Worm (Caenorhabditis elegans) whole organism, young adult: Measurements from ENCODE around the gene cyp-43A1.

Source experiments
- B0019.2 ChIP-seq: fragments of 200-800 bp; sonication (Bioruptor generic); conservative IDR thresholded peaks from 2 replicates; pipeline ENCODE4 v1.3.6; 2022; ENCODE audit warnings: missing genetic modification reagents, missing genetic modification characterization, missing compliant biosample characterization
- B0261.1 ChIP-seq: sonication (generic microtip); optimal IDR thresholded peaks from 2 replicates; lab custom pipeline; 2016; ENCODE audit warnings: mild to moderate bottlenecking, missing genetic modification characterization, moderate library complexity, missing compliant biosample characterization
- F39B2.1 ChIP-seq: fragments of 200-800 bp; sonication (Bioruptor generic); IDR thresholded peaks from 2 replicates; pipeline ENCODE4 v1.3.6; 2022; ENCODE audit warnings: missing genetic modification reagents, missing genetic modification characterization, missing compliant biosample characterization
- F52B5.7 ChIP-seq: sonication (generic microtip); optimal IDR thresholded peaks from 2 replicates; lab custom pipeline; 2016; ENCODE audit warnings: mild to moderate bottlenecking, missing genetic modification characterization, missing compliant biosample characterization
- F55B11.4 ChIP-seq: sonication (generic microtip); optimal IDR thresholded peaks from 2 replicates; lab custom pipeline; 2016; ENCODE audit warnings: missing compliant biosample characterization, missing genetic modification characterization, borderline replicate concordance; ENCODE audit not compliant: insufficient read depth
- K12H6.12 ChIP-seq: fragments of 200-800 bp; sonication (Bioruptor generic); optimal IDR thresholded peaks from 2 replicates; lab custom pipeline; 2018; ENCODE audit warnings: mild to moderate bottlenecking, missing genetic modification characterization, missing compliant biosample characterization
- T26A5.8 ChIP-seq: sonication (generic microtip); optimal IDR thresholded peaks from 2 replicates; lab custom pipeline; 2016; ENCODE audit warnings: missing genetic modification characterization, missing compliant biosample characterization
- aptf-2 ChIP-seq: fragments of 200-800 bp; sonication (Bioruptor generic); conservative IDR thresholded peaks from 2 replicates; pipeline ENCODE4 v1.3.6; 2022; ENCODE audit warnings: missing genetic modification reagents, missing genetic modification characterization, missing compliant biosample characterization
- aptf-3 ChIP-seq: fragments of 200-800 bp; sonication (Bioruptor generic); IDR thresholded peaks from 2 replicates; pipeline ENCODE4 v1.3.6; 2022; ENCODE audit warnings: missing genetic modification characterization, missing compliant biosample characterization
- attf-6 ChIP-seq: fragments of 200-800 bp; sonication (Bioruptor generic); IDR thresholded peaks from 2 replicates; pipeline ENCODE4 v1.3.6; 2022; ENCODE audit warnings: missing genetic modification reagents, missing genetic modification characterization, missing compliant biosample characterization
- cebp-1 ChIP-seq, 2 experiments: fragments of 200-800 bp in 1 of 2; sonication (Bioruptor generic) in 1 of 2; sonication (generic microtip) in 1 of 2; IDR thresholded peaks in 1 of 2; optimal IDR thresholded peaks in 1 of 2; 2 replicates each; pipeline versions ENCODE4 v1.3.6 to Lab custom; 2017 to 2022; ENCODE audit warnings: missing compliant biosample characterization in 2 of 2, missing genetic modification characterization in 2 of 2, mild to moderate bottlenecking in 1 of 2, missing genetic modification reagents in 1 of 2, moderate library complexity in 1 of 2
- ceh-100 ChIP-seq: fragments of 200-800 bp; sonication (Bioruptor generic); IDR thresholded peaks from 2 replicates; pipeline ENCODE4 v1.3.6; 2022; ENCODE audit warnings: missing genetic modification reagents, missing genetic modification characterization, missing compliant biosample characterization
- ceh-58 ChIP-seq: fragments of 200-800 bp; sonication (Bioruptor generic); IDR thresholded peaks from 2 replicates; pipeline ENCODE4 v1.3.6; 2022; ENCODE audit warnings: missing genetic modification characterization, missing compliant biosample characterization
- ceh-79 ChIP-seq: sonication (generic microtip); optimal IDR thresholded peaks from 2 replicates; lab custom pipeline; 2017; ENCODE audit warnings: mild to moderate bottlenecking, missing genetic modification characterization, missing compliant biosample characterization
- dox-1 ChIP-seq: fragments of 200-800 bp; sonication (Bioruptor generic); IDR thresholded peaks from 2 replicates; pipeline ENCODE4 v1.3.6; 2022; ENCODE audit warnings: missing genetic modification reagents, missing genetic modification characterization, missing compliant biosample characterization
- dpl-1 ChIP-seq: fragments of 150-350 bp; optimal IDR thresholded peaks from 2 replicates; lab custom pipeline; 2014; ENCODE audit warnings: missing biosample characterization, missing genetic modification reagents, missing genetic modification characterization
- egl-44 ChIP-seq: fragments of 200-800 bp; sonication (Bioruptor generic); IDR thresholded peaks from 2 replicates; pipeline ENCODE4 v1.3.6; 2022; ENCODE audit warnings: missing genetic modification reagents, missing genetic modification characterization, missing compliant biosample characterization
- him-1 ChIP-seq: sonication (generic microtip); optimal IDR thresholded peaks from 2 replicates; lab custom pipeline; 2016; ENCODE audit warnings: missing genotype, missing genetic modification reagents, missing genetic modification characterization, missing compliant biosample characterization
- hmg-20 ChIP-seq: fragments of 200-800 bp; sonication (Bioruptor generic); IDR thresholded peaks from 2 replicates; pipeline ENCODE4 v1.3.6; 2022; ENCODE audit warnings: missing genetic modification reagents, missing genetic modification characterization, missing compliant biosample characterization
- hrde-1 ChIP-seq: sonication (generic microtip); optimal IDR thresholded peaks from 2 replicates; lab custom pipeline; 2016; ENCODE audit warnings: missing genetic modification characterization, mild to moderate bottlenecking, missing compliant biosample characterization, moderate library complexity, missing genotype, missing genetic modification reagents, borderline replicate concordance
- let-526 ChIP-seq: fragments of 200-800 bp; sonication (Bioruptor generic); IDR thresholded peaks from 2 replicates; pipeline ENCODE4 v1.3.6; 2022; ENCODE audit warnings: missing genetic modification reagents, missing genetic modification characterization, missing compliant biosample characterization
- lin-35 ChIP-seq, 3 experiments: fragments of 150-350 bp in 2 of 3; sonication (generic microtip) in 1 of 3; optimal IDR thresholded peaks; 2 replicates each; lab custom pipeline; 2014 to 2018; ENCODE audit warnings: missing biosample characterization in 3 of 3, missing genetic modification characterization in 3 of 3, missing genetic modification reagents in 3 of 3
- lin-40 ChIP-seq: sonication (generic microtip); optimal IDR thresholded peaks from 2 replicates; lab custom pipeline; 2016; ENCODE audit warnings: missing genetic modification characterization, mild to moderate bottlenecking, missing compliant biosample characterization, missing genotype, missing genetic modification reagents
- lsl-1 ChIP-seq: fragments of 200-800 bp; sonication (Bioruptor generic); optimal IDR thresholded peaks from 2 replicates; lab custom pipeline; 2018; ENCODE audit warnings: mild to moderate bottlenecking, missing genetic modification characterization, moderate library complexity, missing compliant biosample characterization
- lsy-27 ChIP-seq: sonication (generic microtip); optimal IDR thresholded peaks from 2 replicates; lab custom pipeline; 2017; ENCODE audit warnings: missing genetic modification characterization, mild to moderate bottlenecking, missing compliant biosample characterization, antibody characterized with exemption, missing genotype, borderline replicate concordance; ENCODE audit not compliant: insufficient read depth
- madf-6 ChIP-seq: fragments of 200-800 bp; sonication (Bioruptor generic); IDR thresholded peaks from 2 replicates; pipeline ENCODE4 v1.3.6; 2022; ENCODE audit warnings: missing genetic modification reagents, missing genetic modification characterization, missing compliant biosample characterization
- nhr-80 ChIP-seq: sonication (generic microtip); optimal IDR thresholded peaks from 2 replicates; lab custom pipeline; 2016; ENCODE audit warnings: missing genetic modification characterization, missing compliant biosample characterization
- pbrm-1 ChIP-seq: fragments of 200-800 bp; sonication (Bioruptor generic); IDR thresholded peaks from 2 replicates; pipeline ENCODE4 v1.3.6; 2022; ENCODE audit warnings: missing genetic modification reagents, missing genetic modification characterization, missing compliant biosample characterization
- sdz-38 ChIP-seq: sonication (generic microtip); optimal IDR thresholded peaks from 2 replicates; lab custom pipeline; 2016; ENCODE audit warnings: missing genotype, missing genetic modification characterization, missing compliant biosample characterization
- snpc-4 ChIP-seq, 5 experiments: fragments of 150-350 bp in 1 of 5; sonication (generic microtip) in 4 of 5; optimal IDR thresholded peaks; 2 replicates each; lab custom pipeline; 2014 to 2018; ENCODE audit warnings: missing genetic modification characterization in 5 of 5, missing biosample characterization in 3 of 5, antibody characterized with exemption in 2 of 5, mild to moderate bottlenecking in 2 of 5, missing compliant biosample characterization in 2 of 5, missing genotype in 2 of 5, moderate library complexity in 2 of 5, missing genetic modification reagents in 1 of 5
- unc-62 ChIP-seq: fragments of 150-350 bp; optimal IDR thresholded peaks from 2 replicates; lab custom pipeline; 2014; ENCODE audit warnings: missing biosample characterization, missing genetic modification reagents, missing genetic modification characterization

Gene cyp-43A1

ce11 chrX:5714077-5714675 is at the start of gene cyp-43A1:
Gene cyp-43A1, plus strand, starts transcription at chrX:5714522.
- no peak for TF ChIP-seq ceh-100
- TF ChIP-seq snpc-4 (GFP tag; optimal IDR thresholded peaks at IDR 0.05; lab: Kevin White, UChicago): no peak
- TF ChIP-seq snpc-4 (tag; optimal IDR thresholded peaks at IDR 0.05; lab: Kevin White, UChicago): no peak
- no peak for TF ChIP-seq ceh-79
- TF ChIP-seq attf-6: no peak
- TF ChIP-seq nhr-80: peak; percentile 58
- no peak for TF ChIP-seq him-1 (tag; lab: Kevin White, UChicago)
- TF ChIP-seq cebp-1 (GFP tag; IDR thresholded peaks at IDR 0.05; lab: Robert Waterston, UW): peak; percentile 71
- TF ChIP-seq cebp-1 (tag; optimal IDR thresholded peaks at IDR 0.05; lab: Kevin White, UChicago): peak; percentile 90
- no peak for TF ChIP-seq F52B5.7
- no peak for TF ChIP-seq let-526 (GFP tag; lab: Robert Waterston, UW)

- no peak for TF ChIP-seq egl-44 (GFP tag; lab: Robert Waterston, UW)
- TF ChIP-seq dox-1 (GFP tag; lab: Robert Waterston, UW): peak; percentile 62
- TF ChIP-seq hmg-20 (GFP tag; lab: Robert Waterston, UW): no peak
- TF ChIP-seq dpl-1 (GFP tag; lab: Kevin White, UChicago): no peak
- TF ChIP-seq lsy-27 (tag; lab: Kevin White, UChicago): no peak
- TF ChIP-seq nhr-80: peak; percentile 92
- TF ChIP-seq, all 124 proteins: peak for 2
Measured at ce11 chrX:5669733-5670132, 44.6 kb upstream of the cyp-43A1 start.

- TF ChIP-seq lin-40 (no peak), nhr-80 (peak; percentile 69), lsy-27 (tag; lab: Kevin White, UChicago) (no peak), F55B11.4 (tag; lab: Kevin White, UChicago) (no peak), aptf-2 (GFP tag; lab: Robert Waterston, UW) (no peak), cebp-1 (GFP tag; IDR thresholded peaks at IDR 0.05; lab: Robert Waterston, UW) (0 out of 2 replicates have a peak, but pooled peaks have one; percentile 27), cebp-1 (tag; optimal IDR thresholded peaks at IDR 0.05; lab: Kevin White, UChicago) (no peak), sdz-38 (tag; lab: Kevin White, UChicago) (no peak)
Measured at ce11 chrX:5670829-5671228, 43.5 kb upstream of the cyp-43A1 start.

- TF ChIP-seq lin-35 (GFP tag; optimal IDR thresholded peaks at IDR 0.05; lab: Kevin White, UChicago): no peak
- no peak for TF ChIP-seq pbrm-1 (GFP tag; lab: Robert Waterston, UW)
- TF ChIP-seq ceh-58 (GFP tag; lab: Robert Waterston, UW): no peak
- no peak for TF ChIP-seq T26A5.8 (tag; lab: Kevin White, UChicago)
- TF ChIP-seq madf-6 (GFP tag; lab: Robert Waterston, UW): no peak
- no peak for TF ChIP-seq K12H6.12 (tag; lab: Kevin White, UChicago)
- no peak for TF ChIP-seq unc-62 (GFP tag; lab: Kevin White, UChicago)
- no peak for TF ChIP-seq B0261.1
- no peak for TF ChIP-seq F39B2.1 (GFP tag; lab: Robert Waterston, UW)
- TF ChIP-seq lsl-1 (GFP tag; lab: Kevin White, UChicago): no peak
- no peak for TF ChIP-seq aptf-3
- no peak for TF ChIP-seq B0019.2
- TF ChIP-seq hrde-1 (tag; lab: Kevin White, UChicago): no peak
Measured at ce11 chrX:5672615-5673014, 41.7 kb upstream of the cyp-43A1 start.
